Worm (Caenorhabditis elegans): ENCODE data around the gene C31B8.16.
"Not testable (repeated sequence)": the region's sequence is repeated elsewhere in the genome, so short reads cannot be mapped to it uniquely, and the experiment has no call there.

C31B8.16 gene

ce11 chrV:2941405-2941804, 11.6 kb downstream of the C31B8.16 start, which contains the start of gene srw-143:
TSS of gene srw-143 (minus strand) at chrV:2941505.
- TF ChIP-seq nhr-76 (tag; optimal IDR thresholded peaks at IDR 0.05) (no peak), egl-5 (tag; optimal IDR thresholded peaks at IDR 0.05) (no peak), zag-1 (tag; optimal IDR thresholded peaks at IDR 0.05) (no peak), unc-39 (tag; optimal IDR thresholded peaks at IDR 0.05) (no peak), pqm-1 (tag; optimal IDR thresholded peaks at IDR 0.05) (no peak), daf-12 (tag; optimal IDR thresholded peaks at IDR 0.05) (no peak), nhr-11 (tag; optimal IDR thresholded peaks at IDR 0.05) (no peak), lsy-12 (tag; optimal IDR thresholded peaks at IDR 0.05) (no peak), mml-1 (tag; optimal IDR thresholded peaks at IDR 0.05) (no peak), ama-1 (optimal IDR thresholded peaks at IDR 0.05) (no peak)

ce11 chrV:2942247-2942646, 12.4 kb downstream of the C31B8.16 start:
- TF ChIP-seq egl-27 (tag; optimal IDR thresholded peaks at IDR 0.05) (no peak), fkh-10 (GFP tag; optimal IDR thresholded peaks at IDR 0.05) (no peak), mdl-1 (tag; optimal IDR thresholded peaks at IDR 0.05) (no peak), elt-1 (tag; optimal IDR thresholded peaks at IDR 0.05) (no peak), nhr-28 (tag; optimal IDR thresholded peaks at IDR 0.05) (no peak), elt-3 (tag; optimal IDR thresholded peaks at IDR 0.05) (no peak), aly-2 (tag; optimal IDR thresholded peaks at IDR 0.05) (no peak), unc-62 (GFP tag; optimal IDR thresholded peaks at IDR 0.05) (no peak), elt-2 (tag; optimal IDR thresholded peaks at IDR 0.05) (no peak)

ce11 chrV:2943859-2944258, 14.0 kb downstream of the C31B8.16 start, which contains the start of gene srw-137:
TSS of gene srw-137 (minus strand) at chrV:2943959.
- no peak for TF ChIP-seq nhr-12 (tag; optimal IDR thresholded peaks at IDR 0.05)
- TF ChIP-seq hmg-11 (tag; optimal IDR thresholded peaks at IDR 0.05): no peak
- no peak for TF ChIP-seq lin-15B (tag; optimal IDR thresholded peaks at IDR 0.05)
- no peak for TF ChIP-seq jun-1 (tag; optimal IDR thresholded peaks at IDR 0.05)
- TF ChIP-seq R02D3.7 (tag; optimal IDR thresholded peaks at IDR 0.05): no peak
- TF ChIP-seq nhr-67 (tag; optimal IDR thresholded peaks at IDR 0.05): no peak
- TF ChIP-seq egl-5 (tag; optimal IDR thresholded peaks at IDR 0.05): no peak
- TF ChIP-seq elt-2 (tag; optimal IDR thresholded peaks at IDR 0.05): no peak
- TF ChIP-seq nhr-11 (tag; optimal IDR thresholded peaks at IDR 0.05): no peak
- no peak for TF ChIP-seq nhr-28 (tag; optimal IDR thresholded peaks at IDR 0.05)
- TF ChIP-seq nfya-1 (tag; optimal IDR thresholded peaks at IDR 0.05; ENCODE audit: insufficient read depth): no peak

- TF ChIP-seq nhr-77 (tag; optimal IDR thresholded peaks at IDR 0.05): no peak
- TF ChIP-seq snpc-4 (tag; optimal IDR thresholded peaks at IDR 0.05): no peak
- TF ChIP-seq nhr-23 (tag; optimal IDR thresholded peaks at IDR 0.05): no peak
- TF ChIP-seq ztf-11 (tag; optimal IDR thresholded peaks at IDR 0.05): no peak
- TF ChIP-seq egl-27 (tag; optimal IDR thresholded peaks at IDR 0.05): no peak
- no peak for TF ChIP-seq nhr-237 (tag; optimal IDR thresholded peaks at IDR 0.05)
- TF ChIP-seq elt-1 (tag; optimal IDR thresholded peaks at IDR 0.05): no peak
- TF ChIP-seq fkh-10 (GFP tag; optimal IDR thresholded peaks at IDR 0.05): no peak
- TF ChIP-seq hmg-11 (tag; optimal IDR thresholded peaks at IDR 0.05): no peak
- no peak for TF ChIP-seq lsy-12 (tag; optimal IDR thresholded peaks at IDR 0.05)
- no peak for TF ChIP-seq nhr-43 (tag; optimal IDR thresholded peaks at IDR 0.05; ENCODE audit: poor library complexity, severe bottlenecking)
- TF ChIP-seq pqm-1 (tag; optimal IDR thresholded peaks at IDR 0.05): no peak
- no peak for TF ChIP-seq daf-12 (tag; optimal IDR thresholded peaks at IDR 0.05)
- TF ChIP-seq elt-3 (tag; optimal IDR thresholded peaks at IDR 0.05): no peak
- TF ChIP-seq zag-1 (tag; optimal IDR thresholded peaks at IDR 0.05): no peak
These were observed 15.7 kb downstream of the C31B8.16 start, which contains the start of gene srh-87 for ce11 chrV:2945602-2946001. TSS of gene srh-87 (minus strand) at chrV:2945702.

- not testable (repeated sequence) for TF ChIP-seq pqm-1, ZK546.5, nhr-77 (tag; optimal IDR thresholded peaks at IDR 0.05)
These were observed 22.2 kb downstream of the C31B8.16 start, which contains the start of gene srw-122 for ce11 chrV:2952102-2952501. TSS of gene srw-122 (minus strand) at chrV:2952202.

- not testable (repeated sequence) for TF ChIP-seq nhr-28, ZK546.5, snpc-4 (tag; optimal IDR thresholded peaks at IDR 0.05)
These were observed 25.5 kb downstream of the C31B8.16 start, which contains the start of gene srh-248 for ce11 chrV:2955342-2955741. TSS of gene srh-248 (minus strand) at chrV:2955442.

Measured in whole organism, L3 larva.